Fruit fly (Drosophila melanogaster) whole organism, embryonic: ENCODE data around the gene CG14367.

ENCODE experiments used
- CG10267 ChIP-seq: fragments of 200-800 bp; sonication (Bioruptor generic); optimal IDR thresholded peaks from 2 replicates; lab custom pipeline; 2018; ENCODE audit warnings: missing biosample characterization, mild to moderate bottlenecking, missing genetic modification characterization, moderate library complexity
- CG10274 ChIP-seq: fragments of 200-800 bp; sonication (Bioruptor generic); optimal IDR thresholded peaks from 3 replicates; lab custom pipeline; 2017; ENCODE audit warnings: missing biosample characterization, mild to moderate bottlenecking, missing genetic modification characterization
- CG10366 ChIP-seq: fragments of 200-800 bp; sonication (Bioruptor generic); IDR thresholded peaks from 2 replicates; pipeline ENCODE4 v1.3.6; 2022; ENCODE audit warnings: missing biosample characterization, missing genetic modification characterization
- CG10462 ChIP-seq: fragments of 200-800 bp; sonication (Bioruptor generic); optimal IDR thresholded peaks from 2 replicates; lab custom pipeline; 2016; ENCODE audit warnings: missing biosample characterization, missing genetic modification characterization
- CG11456 ChIP-seq: fragments of 200-800 bp; sonication (Bioruptor generic); IDR thresholded peaks from 3 replicates; pipeline ENCODE4 v1.3.6; 2022; ENCODE audit warnings: missing biosample characterization, missing genetic modification characterization
- CG13123 ChIP-seq: fragments of 200-800 bp; sonication (Bioruptor generic); optimal IDR thresholded peaks from 2 replicates; lab custom pipeline; 2016; ENCODE audit warnings: missing biosample characterization, missing genetic modification characterization
- CG34224 ChIP-seq: fragments of 200-800 bp; sonication (Bioruptor generic); IDR thresholded peaks from 3 replicates; pipeline ENCODE4 v1.3.6; 2022; ENCODE audit warnings: missing biosample characterization, missing genetic modification characterization; ENCODE audit not compliant: partially characterized antibody
- CG34376 ChIP-seq: fragments of 200-800 bp; sonication (Bioruptor generic); optimal IDR thresholded peaks from 2 replicates; lab custom pipeline; 2018; ENCODE audit warnings: missing biosample characterization, mild to moderate bottlenecking, missing genetic modification characterization
- CG3847 ChIP-seq: fragments of 200-800 bp; sonication (Bioruptor generic); IDR thresholded peaks from 2 replicates; pipeline ENCODE4 v1.3.6; 2022; ENCODE audit warnings: missing biosample characterization, missing genetic modification characterization
- CG6813 ChIP-seq: fragments of 200-800 bp; sonication (Bioruptor generic); optimal IDR thresholded peaks from 2 replicates; lab custom pipeline; 2017; ENCODE audit warnings: missing biosample characterization, missing genetic modification characterization, mild to moderate bottlenecking, moderate library complexity, missing genetic modification reagents
- CG8089 ChIP-seq: fragments of 200-800 bp; sonication (Bioruptor generic); optimal IDR thresholded peaks from 3 replicates; lab custom pipeline; 2016; ENCODE audit warnings: missing biosample characterization, missing genetic modification characterization
- CG9609 ChIP-seq: fragments of 200-800 bp; sonication (Bioruptor generic); optimal IDR thresholded peaks from 3 replicates; lab custom pipeline; 2016; ENCODE audit warnings: missing biosample characterization, missing genetic modification characterization
- CrebB ChIP-seq: fragments of 200-800 bp; sonication (Bioruptor generic); optimal IDR thresholded peaks from 3 replicates; lab custom pipeline; 2018; ENCODE audit warnings: missing biosample characterization, mild to moderate bottlenecking, missing genetic modification characterization
- Dbx ChIP-seq: fragments of 200-800 bp; sonication (Bioruptor generic); IDR thresholded peaks from 3 replicates; pipeline ENCODE4 v1.3.6; 2022; ENCODE audit warnings: missing biosample characterization, missing genetic modification characterization
- E2f2 ChIP-seq: fragments of 200-800 bp; sonication (Bioruptor generic); IDR thresholded peaks from 2 replicates; pipeline ENCODE4 v1.3.6; 2022; ENCODE audit warnings: missing biosample characterization, missing genetic modification characterization
- Ets65A ChIP-seq: fragments of 200-800 bp; sonication (Bioruptor generic); peaks from one replicate; lab custom pipeline; 2016; ENCODE audit warnings: missing biosample characterization, missing genetic modification characterization
- Kr ChIP-seq: fragments of 200-800 bp; sonication (Bioruptor generic); optimal IDR thresholded peaks from 2 replicates; lab custom pipeline; 2017; ENCODE audit warnings: missing biosample characterization, mild to moderate bottlenecking, missing genetic modification characterization
- Med ChIP-seq: fragments of 200-800 bp; sonication (Bioruptor generic); peaks from one replicate; lab custom pipeline; 2016; ENCODE audit warnings: missing biosample characterization, missing genetic modification characterization, mild to moderate bottlenecking, inconsistent platforms, moderate library complexity
- NFAT ChIP-seq: fragments of 200-800 bp; sonication (Bioruptor generic); IDR thresholded peaks from 2 replicates; pipeline ENCODE4 v1.3.6; 2022; ENCODE audit warnings: missing biosample characterization, missing genetic modification characterization
- Rfx ChIP-seq: fragments of 200-800 bp; sonication (Bioruptor generic); IDR thresholded peaks from 2 replicates; pipeline ENCODE4 v1.3.6; 2022; ENCODE audit warnings: missing biosample characterization, missing genetic modification characterization
- chinmo ChIP-seq: fragments of 200-800 bp; sonication (Bioruptor generic); IDR thresholded peaks from 4 replicates; pipeline ENCODE4 v1.3.6; 2022; ENCODE audit warnings: missing biosample characterization, missing genetic modification characterization; ENCODE audit not compliant: partially characterized antibody
- ci ChIP-seq: fragments of 200-800 bp; sonication (Bioruptor generic); IDR thresholded peaks from 3 replicates; pipeline ENCODE4 v1.3.6; 2022; ENCODE audit warnings: missing biosample characterization, missing genetic modification characterization
- danr ChIP-seq: fragments of 200-800 bp; sonication (Bioruptor generic); IDR thresholded peaks from 2 replicates; pipeline ENCODE4 v1.3.6; 2022; ENCODE audit warnings: missing biosample characterization, missing genetic modification characterization
- dati ChIP-seq: fragments of 200-800 bp; sonication (Bioruptor generic); IDR thresholded peaks from 2 replicates; pipeline ENCODE4 v1.3.6; 2022; ENCODE audit warnings: missing biosample characterization, missing genetic modification characterization
- dysf ChIP-seq: fragments of 200-800 bp; sonication (Bioruptor generic); IDR thresholded peaks from 3 replicates; pipeline ENCODE4 v1.3.6; 2022; ENCODE audit warnings: missing biosample characterization, missing genetic modification characterization
- en ChIP-seq: fragments of 200-800 bp; sonication (Bioruptor generic); optimal IDR thresholded peaks from 2 replicates; lab custom pipeline; 2016; ENCODE audit warnings: missing biosample characterization, missing genetic modification characterization
- gfzf ChIP-seq: fragments of 200-800 bp; sonication (Bioruptor generic); optimal IDR thresholded peaks from 2 replicates; lab custom pipeline; 2016; ENCODE audit warnings: missing biosample characterization, mild to moderate bottlenecking, missing genetic modification characterization, moderate library complexity
- gsb ChIP-seq: fragments of 200-800 bp; sonication (Bioruptor generic); IDR thresholded peaks from 2 replicates; pipeline ENCODE4 v1.3.6; 2022; ENCODE audit warnings: missing biosample characterization, missing genetic modification characterization
- gsb-n ChIP-seq: fragments of 200-800 bp; sonication (Bioruptor generic); optimal IDR thresholded peaks from 3 replicates; lab custom pipeline; 2018; ENCODE audit warnings: missing biosample characterization, mild to moderate bottlenecking, missing genetic modification characterization
- ham ChIP-seq: fragments of 200-800 bp; sonication (Bioruptor generic); IDR thresholded peaks from 2 replicates; pipeline ENCODE4 v1.3.6; 2022; ENCODE audit warnings: missing biosample characterization, missing genetic modification characterization
- hbn ChIP-seq: fragments of 200-800 bp; sonication (Bioruptor generic); IDR thresholded peaks from 2 replicates; pipeline ENCODE4 v1.3.6; 2022; ENCODE audit warnings: missing biosample characterization, missing genetic modification characterization; ENCODE audit not compliant: partially characterized antibody
- lilli ChIP-seq: fragments of 200-800 bp; sonication (Bioruptor generic); optimal IDR thresholded peaks from 3 replicates; lab custom pipeline; 2016; ENCODE audit warnings: missing biosample characterization, missing genetic modification characterization
- prd ChIP-seq, 3 experiments: fragments of >200 bp in 2 of 3; fragments of 200-800 bp in 1 of 3; sonication (Bioruptor generic) in 1 of 3; optimal IDR thresholded peaks in 2 of 3; IDR thresholded peaks in 1 of 3; 2 replicates in 2 of 3; 3 replicates in 1 of 3; pipeline versions ENCODE4 v1.3.6 to Lab custom; 2017 to 2022; ENCODE audit warnings: missing biosample characterization in 1 of 3, missing genetic modification characterization in 1 of 3
- sens ChIP-seq: fragments of 200-800 bp; sonication (Bioruptor generic); peaks from one replicate; lab custom pipeline; 2016; ENCODE audit warnings: missing biosample characterization, missing genetic modification characterization
- sens-2 ChIP-seq: fragments of 200-800 bp; sonication (Bioruptor generic); IDR thresholded peaks from 2 replicates; pipeline ENCODE4 v1.3.6; 2022; ENCODE audit warnings: missing biosample characterization, missing genetic modification characterization
- twi ChIP-seq: fragments of 200-800 bp; optimal IDR thresholded peaks from 2 replicates; lab custom pipeline; 2019; ENCODE audit warnings: missing biosample characterization, mild to moderate bottlenecking, missing genetic modification characterization, moderate library complexity
- tx ChIP-seq: fragments of 200-800 bp; sonication (Bioruptor generic); optimal IDR thresholded peaks from 2 replicates; lab custom pipeline; 2016; ENCODE audit warnings: missing biosample characterization, missing genetic modification characterization
- wor ChIP-seq: fragments of 200-800 bp; sonication (Bioruptor generic); IDR thresholded peaks from 2 replicates; pipeline ENCODE4 v1.3.6; 2022; ENCODE audit warnings: missing biosample characterization, missing genetic modification characterization

CG14367 gene

DNA sequence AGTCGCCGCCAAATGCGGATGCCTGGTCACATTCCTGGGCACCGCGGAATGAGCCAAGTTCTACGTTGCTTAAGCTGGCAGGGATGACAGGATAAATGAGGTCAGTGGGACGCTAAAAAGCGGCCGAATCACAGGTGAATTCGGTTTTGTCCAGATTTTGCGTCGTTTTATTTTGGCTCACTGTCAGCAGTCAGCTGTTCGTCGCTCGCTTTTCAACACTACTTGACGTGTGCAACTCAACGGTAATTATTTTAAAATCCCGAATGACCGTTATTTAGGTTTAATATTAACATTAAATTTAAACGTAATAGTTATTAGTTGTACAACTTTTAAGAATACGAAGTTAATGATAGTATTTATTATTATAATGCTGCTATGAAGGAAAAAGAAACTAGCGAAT is 5.5 kb downstream of the CG14367 start (continued):
- no peak for TF ChIP-seq CrebB (tag; lab: Kevin White, UChicago)
- TF ChIP-seq ci = no peak
- TF ChIP-seq CG10462 (GFP tag; lab: Kevin White, UChicago) = peak; percentile 83
- peak; percentile 93 for TF ChIP-seq CG10267 (tag; lab: Kevin White, UChicago)
- TF ChIP-seq gfzf = peak; percentile 30
- TF ChIP-seq E2f2 = peak; percentile 48
- no peak for TF ChIP-seq Kr
- TF ChIP-seq twi (tag; lab: Kevin White, UChicago) = no peak
- no peak for TF ChIP-seq dati (GFP tag; lab: Robert Waterston, UW)
- 0 out of 2 replicates have a peak, but pooled peaks have one; percentile 28 for TF ChIP-seq hbn (GFP tag; lab: Robert Waterston, UW)
- TF ChIP-seq CG3847 = no peak

DNA sequence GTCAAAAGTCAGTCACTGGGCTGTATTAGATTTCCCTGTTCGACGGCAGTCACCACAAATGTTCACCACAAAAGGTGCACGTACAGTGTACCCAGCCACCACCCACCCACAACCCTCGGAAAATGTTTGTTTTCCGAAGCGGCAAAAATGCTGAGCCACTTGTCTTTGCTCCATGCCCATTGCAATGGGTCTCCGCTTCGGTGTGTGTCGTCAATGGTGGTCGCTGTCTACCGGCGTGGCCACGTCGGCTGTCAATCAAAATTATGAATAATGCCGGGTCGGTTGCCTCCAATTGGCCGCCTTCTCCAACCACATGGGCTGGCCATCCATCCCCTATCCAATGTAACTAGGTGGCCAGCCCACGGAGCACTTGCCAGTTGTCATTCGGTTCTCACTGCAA is 6.3 kb downstream of the CG14367 start, which contains the start of gene ninaB:
TSS of gene ninaB (plus strand) at position 374 of the 400 bp plus-strand sequence.
- TF ChIP-seq Dbx (GFP tag; lab: Robert Waterston, UW) (no peak), CG10366 (GFP tag; lab: Robert Waterston, UW) (no peak), Med (GFP tag; lab: Kevin White, UChicago) (peak; percentile 68)

DNA sequence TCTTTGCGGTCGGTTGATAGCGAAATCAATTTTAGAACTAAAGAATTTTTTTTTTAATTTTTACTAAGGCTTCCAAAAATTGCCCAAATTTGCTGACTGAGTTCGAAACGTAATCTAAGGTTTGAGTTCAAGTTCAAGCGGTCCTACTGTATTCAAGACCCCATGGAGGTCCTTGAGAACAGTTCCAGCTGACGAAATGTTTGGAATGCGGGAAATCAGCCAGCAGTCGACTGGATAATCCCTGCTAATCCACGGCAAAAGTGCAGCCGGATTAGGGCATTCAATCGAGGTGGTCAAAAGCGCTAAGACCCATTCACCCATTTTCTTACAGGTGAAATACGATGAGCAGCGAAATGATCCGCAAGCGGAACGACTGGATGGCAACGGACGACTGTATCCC is 6.9 kb downstream of the CG14367 start, which contains the start of gene f-cup:
TSS of gene f-cup (minus strand) at position 101 of the 400 bp plus-strand sequence.
- TF ChIP-seq lilli (GFP tag; lab: Kevin White, UChicago) (no peak), sens-2 (GFP tag; lab: Robert Waterston, UW) (no peak), en (GFP tag; lab: Kevin White, UChicago) (no peak), CG13123 (GFP tag; lab: Kevin White, UChicago) (no peak), sens (GFP tag; lab: Kevin White, UChicago) (peak; percentile 33)
- TF ChIP-seq, all 482 proteins: peak for 1

DNA sequence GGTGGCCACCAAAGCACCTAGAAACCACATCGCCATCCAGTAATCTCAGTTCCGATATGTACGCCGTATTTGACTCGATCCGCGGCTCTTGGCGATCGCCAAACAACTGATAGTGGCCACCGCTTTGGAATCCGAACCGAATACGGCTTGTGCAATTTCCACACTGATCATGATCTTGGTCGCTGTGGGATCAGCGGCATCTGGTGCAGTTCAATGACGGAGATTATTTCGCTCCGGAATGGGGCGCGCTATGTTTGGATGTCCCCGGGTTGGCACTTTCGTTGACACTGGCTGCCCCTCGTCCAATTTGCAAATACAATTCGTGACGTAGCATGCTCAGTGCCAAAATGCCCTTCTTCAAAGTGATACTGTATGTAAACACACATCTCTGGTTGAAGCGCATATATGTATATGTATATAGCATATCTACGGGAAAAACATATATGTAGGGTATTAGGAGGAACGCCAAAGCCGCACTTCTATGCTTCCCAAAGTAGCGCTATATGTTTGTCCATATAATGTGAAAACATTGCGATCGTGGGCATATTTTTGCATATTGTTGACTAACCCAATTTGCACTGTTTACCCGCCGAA is 11.5 kb downstream of the CG14367 start, which contains the start of gene Adgf-D:
TSS of gene Adgf-D (minus strand) at position 111 of the 594 bp plus-strand sequence.
- no peak for TF ChIP-seq prd (optimal IDR thresholded peaks at IDR 0.05; lab: Kevin White, UChicago)
- TF ChIP-seq prd (GFP tag; IDR thresholded peaks at IDR 0.05; lab: Robert Waterston, UW) = peak; percentile 34; the same call in 1 of the 3 replicates
- TF ChIP-seq gfzf = no peak
- TF ChIP-seq CG8089 (GFP tag; lab: Kevin White, UChicago) = no peak
- peak; percentile 90 for TF ChIP-seq CG10274
- TF ChIP-seq gsb-n (tag; lab: Kevin White, UChicago) = no peak
- 0 out of 3 replicates have a peak, but pooled peaks have one; percentile 34 for TF ChIP-seq CG11456 (GFP tag; lab: Robert Waterston, UW)
- TF ChIP-seq CG34224 (GFP tag; lab: Robert Waterston, UW) = no peak
- no peak for TF ChIP-seq danr (GFP tag; lab: Robert Waterston, UW)
- TF ChIP-seq NFAT (GFP tag; lab: Robert Waterston, UW) = 0 out of 2 replicates have a peak, but pooled peaks have one; percentile 17
- no peak for TF ChIP-seq ham (GFP tag; lab: Robert Waterston, UW)
- TF ChIP-seq CG34376 (GFP tag; lab: Kevin White, UChicago) = peak; percentile 65
- TF ChIP-seq CG9609 (GFP tag; lab: Kevin White, UChicago) = no peak
- peak; percentile 26; the same call in 1 of the 2 replicates for TF ChIP-seq Rfx (GFP tag; lab: Robert Waterston, UW)
- peak; percentile 10 for TF ChIP-seq Med (GFP tag; lab: Kevin White, UChicago)
- TF ChIP-seq gsb (GFP tag; lab: Robert Waterston, UW) = 0 out of 2 replicates have a peak, but pooled peaks have one; percentile 16
- TF ChIP-seq dysf (GFP tag; lab: Robert Waterston, UW) = 0 out of 3 replicates have a peak, but pooled peaks have one; percentile 21
- peak; percentile 92 for TF ChIP-seq Ets65A (GFP tag; lab: Kevin White, UChicago)
- peak; percentile 69 for TF ChIP-seq sens (GFP tag; lab: Kevin White, UChicago)
- TF ChIP-seq CG6813 (GFP tag; lab: Kevin White, UChicago) = no peak
- no peak for TF ChIP-seq wor
- no peak for TF ChIP-seq tx
- 0 out of 4 replicates have a peak, but pooled peaks have one; percentile 48 for TF ChIP-seq chinmo (GFP tag; lab: Robert Waterston, UW)
